Fruit fly (Drosophila melanogaster) whole organism, embryonic: Measurements from ENCODE around the gene smid.
A peak's percentile ranks its signal among the peaks of the same experiment; 100 is the strongest.

Source experiments
- CG10147 ChIP-seq: fragments of 200-800 bp; sonication (Bioruptor generic); optimal IDR thresholded peaks from 2 replicates; lab custom pipeline; 2019; ENCODE audit warnings: missing biosample characterization, mild to moderate bottlenecking, missing genetic modification characterization, moderate library complexity
- CG10209 ChIP-seq: fragments of 200-800 bp; sonication (Bioruptor generic); optimal IDR thresholded peaks from 3 replicates; lab custom pipeline; 2017; ENCODE audit warnings: missing biosample characterization, mild to moderate bottlenecking, missing genetic modification characterization, missing genetic modification reagents
- CG10274 ChIP-seq: fragments of 200-800 bp; sonication (Bioruptor generic); optimal IDR thresholded peaks from 3 replicates; lab custom pipeline; 2017; ENCODE audit warnings: missing biosample characterization, mild to moderate bottlenecking, missing genetic modification characterization
- CG10565 ChIP-seq: fragments of 200-800 bp; sonication (Bioruptor generic); optimal IDR thresholded peaks from 3 replicates; lab custom pipeline; 2016; ENCODE audit warnings: missing biosample characterization, mild to moderate bottlenecking, missing genetic modification characterization
- CG11723 ChIP-seq: fragments of 200-800 bp; sonication (Bioruptor generic); optimal IDR thresholded peaks from 2 replicates; lab custom pipeline; 2017; ENCODE audit warnings: missing biosample characterization, mild to moderate bottlenecking, missing genetic modification characterization
- CG13296 ChIP-seq: fragments of 200-800 bp; sonication (Bioruptor generic); optimal IDR thresholded peaks from 3 replicates; lab custom pipeline; 2018; ENCODE audit warnings: missing biosample characterization, mild to moderate bottlenecking, missing genetic modification characterization
- CG13894 ChIP-seq: fragments of 200-800 bp; sonication (Bioruptor generic); optimal IDR thresholded peaks from 3 replicates; lab custom pipeline; 2018; ENCODE audit warnings: missing biosample characterization, mild to moderate bottlenecking, missing genetic modification characterization, moderate library complexity
- CG14710 ChIP-seq: fragments of 200-800 bp; sonication (Bioruptor generic); optimal IDR thresholded peaks from 3 replicates; lab custom pipeline; 2019; ENCODE audit warnings: missing biosample characterization, mild to moderate bottlenecking, missing genetic modification characterization, moderate library complexity
- CG15011 ChIP-seq: fragments of 200-800 bp; sonication (Bioruptor generic); optimal IDR thresholded peaks from 3 replicates; lab custom pipeline; 2018; ENCODE audit warnings: missing biosample characterization, mild to moderate bottlenecking, missing genetic modification characterization
- CG1603 ChIP-seq: fragments of 200-800 bp; sonication (Bioruptor generic); optimal IDR thresholded peaks from 2 replicates; lab custom pipeline; 2019; ENCODE audit warnings: missing biosample characterization, mild to moderate bottlenecking, missing genetic modification characterization, moderate library complexity
- CG16863 ChIP-seq: fragments of 200-800 bp; sonication (Bioruptor generic); optimal IDR thresholded peaks from 3 replicates; lab custom pipeline; 2016; ENCODE audit warnings: missing biosample characterization, missing genetic modification characterization
- CG17385 ChIP-seq: fragments of 200-800 bp; sonication (Bioruptor generic); optimal IDR thresholded peaks from 3 replicates; lab custom pipeline; 2018; ENCODE audit warnings: missing biosample characterization, mild to moderate bottlenecking, missing genetic modification characterization
- CG2875 ChIP-seq: fragments of 200-800 bp; sonication (Bioruptor generic); optimal IDR thresholded peaks from 2 replicates; lab custom pipeline; 2017; ENCODE audit warnings: missing biosample characterization, mild to moderate bottlenecking, missing genetic modification characterization, missing genetic modification reagents
- CG3726 ChIP-seq: fragments of 200-800 bp; sonication (Bioruptor generic); IDR thresholded peaks from 3 replicates; pipeline ENCODE4, ENCODE4 v1.3.6; 2022; ENCODE audit warnings: missing biosample characterization, missing genetic modification characterization
- CG6654 ChIP-seq: fragments of 200-800 bp; sonication (Bioruptor generic); optimal IDR thresholded peaks from 2 replicates; lab custom pipeline; 2017; ENCODE audit warnings: missing biosample characterization, mild to moderate bottlenecking, missing genetic modification characterization
- CG6683 ChIP-seq: fragments of 200-800 bp; sonication (Bioruptor generic); optimal IDR thresholded peaks from 2 replicates; lab custom pipeline; 2017; ENCODE audit warnings: missing biosample characterization, mild to moderate bottlenecking, missing genetic modification characterization, missing genetic modification reagents
- CG7987 ChIP-seq: fragments of 200-800 bp; sonication (Bioruptor generic); optimal IDR thresholded peaks from 2 replicates; lab custom pipeline; 2018; ENCODE audit warnings: missing biosample characterization, mild to moderate bottlenecking, missing genetic modification characterization, moderate library complexity
- CG8765 ChIP-seq: fragments of 200-800 bp; sonication (Bioruptor generic); IDR thresholded peaks from 2 replicates; pipeline ENCODE4 v1.3.6; 2022; ENCODE audit warnings: missing biosample characterization, missing genetic modification characterization
- Dip3 ChIP-seq: fragments of 200-800 bp; sonication (Bioruptor generic); optimal IDR thresholded peaks from 3 replicates; lab custom pipeline; 2016; ENCODE audit warnings: missing biosample characterization, missing genetic modification characterization
- Doc2 ChIP-seq: fragments of 200-800 bp; sonication (Bioruptor generic); IDR thresholded peaks from 2 replicates; pipeline ENCODE4 v1.3.6; 2022; ENCODE audit warnings: missing biosample characterization, missing genetic modification characterization
- H2.0 ChIP-seq: fragments of 200-800 bp; sonication (Bioruptor generic); IDR thresholded peaks from 2 replicates; pipeline ENCODE4 v1.3.6; 2022; ENCODE audit warnings: missing biosample characterization, missing genetic modification characterization
- Hmr ChIP-seq: fragments of 200-800 bp; sonication (Bioruptor generic); optimal IDR thresholded peaks from 3 replicates; lab custom pipeline; 2017; ENCODE audit warnings: mild to moderate bottlenecking, missing biosample characterization, missing genetic modification reagents, missing genetic modification characterization
- Hr3 ChIP-seq: fragments of 200-800 bp; sonication (Bioruptor generic); optimal IDR thresholded peaks from 3 replicates; lab custom pipeline; 2016; ENCODE audit warnings: missing biosample characterization, missing genetic modification characterization
- Kr ChIP-seq: fragments of 200-800 bp; sonication (Bioruptor generic); optimal IDR thresholded peaks from 2 replicates; lab custom pipeline; 2017; ENCODE audit warnings: missing biosample characterization, mild to moderate bottlenecking, missing genetic modification characterization
- Lim3 ChIP-seq: fragments of 200-800 bp; sonication (Bioruptor generic); IDR thresholded peaks from 2 replicates; pipeline ENCODE4 v1.3.6; 2022; ENCODE audit warnings: missing biosample characterization, missing genetic modification characterization
- Nf-YB ChIP-seq: fragments of 200-800 bp; sonication (Bioruptor generic); optimal IDR thresholded peaks from 3 replicates; lab custom pipeline; 2019; ENCODE audit warnings: missing biosample characterization, mild to moderate bottlenecking, missing genetic modification characterization, moderate library complexity
- Optix ChIP-seq: fragments of 200-800 bp; sonication (Bioruptor generic); IDR thresholded peaks from 3 replicates; pipeline ENCODE4 v1.3.6; 2022; ENCODE audit warnings: missing biosample characterization, missing genetic modification characterization
- PHDP ChIP-seq: fragments of 200-800 bp; sonication (Bioruptor generic); optimal IDR thresholded peaks from 3 replicates; lab custom pipeline; 2018; ENCODE audit warnings: missing biosample characterization, mild to moderate bottlenecking, missing genetic modification characterization, moderate library complexity
- Ravus ChIP-seq: fragments of 200-800 bp; sonication (Bioruptor generic); IDR thresholded peaks from 2 replicates; pipeline ENCODE4 v1.3.6; 2022; ENCODE audit warnings: missing biosample characterization, missing genetic modification characterization
- ap ChIP-seq: fragments of 200-800 bp; sonication (Bioruptor generic); IDR thresholded peaks from 2 replicates; pipeline ENCODE4 v1.3.6; 2022; ENCODE audit warnings: missing biosample characterization, missing genetic modification characterization
- bigmax ChIP-seq: fragments of 200-800 bp; sonication (Bioruptor generic); optimal IDR thresholded peaks from 2 replicates; lab custom pipeline; 2018; ENCODE audit warnings: missing biosample characterization, mild to moderate bottlenecking, missing genetic modification characterization
- bsh ChIP-seq, 2 experiments: fragments of 200-800 bp; sonication (Bioruptor generic); optimal IDR thresholded peaks; 2 replicates each; lab custom pipeline; 2017 to 2018; ENCODE audit warnings: mild to moderate bottlenecking in 2 of 2, missing biosample characterization in 2 of 2, missing genetic modification characterization in 2 of 2, moderate library complexity in 1 of 2
- caup ChIP-seq: fragments of 200-800 bp; sonication (Bioruptor generic); optimal IDR thresholded peaks from 3 replicates; lab custom pipeline; 2017; ENCODE audit warnings: missing biosample characterization, mild to moderate bottlenecking, missing genetic modification characterization, moderate library complexity; ENCODE audit not compliant: severe bottlenecking
- chif ChIP-seq, 2 experiments: fragments of 200-800 bp; sonication (Bioruptor generic); optimal IDR thresholded peaks; 3 replicates each; lab custom pipeline; 2016; ENCODE audit warnings: missing biosample characterization in 2 of 2, missing genetic modification characterization in 2 of 2
- dan ChIP-seq: fragments of 200-800 bp; sonication (Bioruptor generic); IDR thresholded peaks from 2 replicates; pipeline ENCODE4 v1.3.6; 2022; ENCODE audit warnings: missing biosample characterization, missing genetic modification characterization
- disco-r ChIP-seq: fragments of 200-800 bp; sonication (Bioruptor generic); optimal IDR thresholded peaks from 2 replicates; lab custom pipeline; 2016; ENCODE audit warnings: missing biosample characterization, missing genetic modification characterization
- fd64A ChIP-seq: fragments of 200-800 bp; sonication (Bioruptor generic); optimal IDR thresholded peaks from 3 replicates; lab custom pipeline; 2018; ENCODE audit warnings: missing biosample characterization, mild to moderate bottlenecking, missing genetic modification characterization
- fd96Cb ChIP-seq: fragments of 200-800 bp; sonication (Bioruptor generic); optimal IDR thresholded peaks from 2 replicates; lab custom pipeline; 2018; ENCODE audit warnings: missing biosample characterization, mild to moderate bottlenecking, missing genetic modification characterization, moderate library complexity
- ham ChIP-seq: fragments of 200-800 bp; sonication (Bioruptor generic); IDR thresholded peaks from 2 replicates; pipeline ENCODE4 v1.3.6; 2022; ENCODE audit warnings: missing biosample characterization, missing genetic modification characterization
- jing ChIP-seq: fragments of 200-800 bp; sonication (Bioruptor generic); optimal IDR thresholded peaks from 2 replicates; lab custom pipeline; 2018; ENCODE audit warnings: missing biosample characterization, mild to moderate bottlenecking, missing genetic modification characterization
- ken ChIP-seq: fragments of 200-800 bp; sonication (Bioruptor generic); IDR thresholded peaks from 3 replicates; pipeline ENCODE4 v1.3.6; 2022; ENCODE audit warnings: missing biosample characterization, missing genetic modification characterization
- knrl ChIP-seq: fragments of 200-800 bp; sonication (Bioruptor generic); IDR thresholded peaks from 3 replicates; pipeline ENCODE4 v1.3.6; 2022; ENCODE audit warnings: missing biosample characterization, missing genetic modification characterization; ENCODE audit not compliant: partially characterized antibody
- nau ChIP-seq: fragments of 200-800 bp; sonication (Bioruptor generic); optimal IDR thresholded peaks from 3 replicates; lab custom pipeline; 2017; ENCODE audit warnings: missing biosample characterization, mild to moderate bottlenecking, missing genetic modification characterization, missing genetic modification reagents
- pho ChIP-seq: fragments of 200-800 bp; sonication (Bioruptor generic); optimal IDR thresholded peaks from 2 replicates; lab custom pipeline; 2016; ENCODE audit warnings: missing biosample characterization, missing genetic modification characterization
- ranshi ChIP-seq: fragments of 200-800 bp; sonication (Bioruptor generic); IDR thresholded peaks from 2 replicates; pipeline ENCODE4 v1.3.6; 2022; ENCODE audit warnings: missing biosample characterization, missing genetic modification characterization
- shn ChIP-seq: fragments of 200-800 bp; sonication (Bioruptor generic); optimal IDR thresholded peaks from 3 replicates; lab custom pipeline; 2016; ENCODE audit warnings: missing biosample characterization, missing genetic modification characterization
- sqz ChIP-seq: fragments of 200-800 bp; sonication (Bioruptor generic); optimal IDR thresholded peaks from 3 replicates; lab custom pipeline; 2018; ENCODE audit warnings: missing biosample characterization, mild to moderate bottlenecking, missing genetic modification characterization
- tio ChIP-seq: fragments of 200-800 bp; sonication (Bioruptor generic); optimal IDR thresholded peaks from 2 replicates; lab custom pipeline; 2017; ENCODE audit warnings: missing biosample characterization, missing genetic modification characterization, inconsistent platforms
- vfl ChIP-seq: fragments of 200-800 bp; sonication (Bioruptor generic); optimal IDR thresholded peaks from 2 replicates; lab custom pipeline; 2016; ENCODE audit warnings: missing biosample characterization, missing genetic modification characterization
- vvl ChIP-seq: fragments of 200-800 bp; sonication (Bioruptor generic); IDR thresholded peaks from 2 replicates; pipeline ENCODE4 v1.3.6; 2022; ENCODE audit warnings: missing biosample characterization, missing genetic modification characterization

smid gene

dm6 chr3L:7360324-7360852, 21.0 kb upstream of the smid start, which contains the start of gene Sec63 (continued):
- TF ChIP-seq CG17385 (no peak), ap (GFP tag; lab: Robert Waterston, UW) (peak; percentile 49; the same call in 1 of the 2 replicates), Kr (GFP tag; lab: Kevin White, UChicago) (no peak), knrl (GFP tag; lab: Robert Waterston, UW) (peak; percentile 91), CG15011 (no peak), pho (no peak), Dip3 (GFP tag; lab: Kevin White, UChicago) (peak; percentile 58), H2.0 (GFP tag; lab: Robert Waterston, UW) (peak; percentile 47; the same call in 1 of the 2 replicates), CG14710 (tag; lab: Kevin White, UChicago) (no peak), Doc2 (GFP tag; lab: Robert Waterston, UW) (no peak), tio (no peak), CG8765 (GFP tag; lab: Robert Waterston, UW) (no peak), Nf-YB (GFP tag; lab: Kevin White, UChicago) (no peak), ken (GFP tag; lab: Robert Waterston, UW) (peak; percentile 48; the same call in 1 of the 3 replicates), bsh (GFP tag; optimal IDR thresholded peaks at IDR 0.05; lab: Kevin White, UChicago) (peak in 1 of 2 experiments; percentile 32), dan (GFP tag; lab: Robert Waterston, UW) (no peak), CG13894 (no peak), Hr3 (GFP tag; lab: Kevin White, UChicago) (peak; percentile 59), ham (GFP tag; lab: Robert Waterston, UW) (no peak), caup (GFP tag; lab: Kevin White, UChicago) (peak; percentile 27), bigmax (GFP tag; lab: Kevin White, UChicago) (no peak), CG7987 (GFP tag; lab: Kevin White, UChicago) (no peak), Lim3 (GFP tag; lab: Robert Waterston, UW) (no peak), jing (GFP tag; lab: Kevin White, UChicago) (no peak), CG6654 (no peak), CG11723 (no peak), fd96Cb (peak; percentile 7), CG16863 (GFP tag; lab: Kevin White, UChicago) (no peak), shn (GFP tag; lab: Kevin White, UChicago) (no peak), Optix (GFP tag; lab: Robert Waterston, UW) (no peak), sqz (GFP tag; lab: Kevin White, UChicago) (no peak), Hmr (GFP tag; lab: Kevin White, UChicago) (peak; percentile 67), ranshi (GFP tag; lab: Robert Waterston, UW) (0 out of 2 replicates have a peak, but pooled peaks have one; percentile 32), vfl (GFP tag; lab: Kevin White, UChicago) (peak; percentile 4), nau (GFP tag; lab: Kevin White, UChicago) (no peak), CG10209 (GFP tag; lab: Kevin White, UChicago) (peak; percentile 62), disco-r (GFP tag; lab: Kevin White, UChicago) (no peak), CG2875 (no peak), CG13296 (GFP tag; lab: Kevin White, UChicago) (no peak), vvl (GFP tag; lab: Robert Waterston, UW) (peak; percentile 11; the same call in 1 of the 2 replicates), CG10147 (GFP tag; lab: Kevin White, UChicago) (no peak), PHDP (no peak), Ravus (GFP tag; lab: Robert Waterston, UW) (0 out of 2 replicates have a peak, but pooled peaks have one; percentile 9), CG6683 (GFP tag; lab: Kevin White, UChicago) (no peak), chif (GFP tag; optimal IDR thresholded peaks at IDR 0.05; lab: Kevin White, UChicago) (no peak), CG10565 (no peak), CG3726 (no peak), CG10274 (GFP tag; lab: Kevin White, UChicago) (no peak), fd64A (GFP tag; lab: Kevin White, UChicago) (no peak), CG1603 (tag; lab: Kevin White, UChicago) (peak; percentile 54)
